Worm (Caenorhabditis elegans) whole organism, midembryonic: ENCODE measurements around the gene aly-1.

Source experiments
- T22C8.4 ChIP-seq: fragments of 200-800 bp; sonication (Bioruptor generic); IDR thresholded peaks from 2 replicates; pipeline ENCODE4 v1.3.6; 2022; ENCODE audit warnings: missing genetic modification characterization, missing compliant biosample characterization
- cog-1 ChIP-seq: sonication (generic microtip); optimal IDR thresholded peaks from 2 replicates; lab custom pipeline; 2016; ENCODE audit warnings: missing genetic modification characterization, missing compliant biosample characterization
- flt-1 ChIP-seq: fragments of 200-800 bp; sonication (Bioruptor generic); IDR thresholded peaks from 2 replicates; pipeline ENCODE4 v1.3.6; 2022; ENCODE audit warnings: missing genetic modification characterization, missing compliant biosample characterization
- klf-2 ChIP-seq: fragments of 200-800 bp; sonication (Bioruptor generic); conservative IDR thresholded peaks from 2 replicates; pipeline ENCODE4 v1.3.6; 2022; ENCODE audit warnings: missing genetic modification reagents, missing genetic modification characterization, missing compliant biosample characterization
- med-1 ChIP-seq: sonication (generic microtip); optimal IDR thresholded peaks from 2 replicates; lab custom pipeline; 2017; ENCODE audit warnings: missing genetic modification characterization, mild to moderate bottlenecking, missing compliant biosample characterization, antibody characterized with exemption, missing genetic modification reagents; ENCODE audit not compliant: insufficient read depth
- ref-1 ChIP-seq: fragments of 200-800 bp; sonication (Bioruptor generic); conservative IDR thresholded peaks from 2 replicates; pipeline ENCODE4 v1.3.6; 2022; ENCODE audit warnings: missing genetic modification reagents, missing genetic modification characterization, missing compliant biosample characterization
- tab-1 ChIP-seq: fragments of 200-800 bp; sonication (Bioruptor generic); IDR thresholded peaks from 2 replicates; pipeline ENCODE4 v1.3.6; 2022; ENCODE audit warnings: missing genetic modification characterization, missing compliant biosample characterization
- ztf-23 ChIP-seq: fragments of 200-800 bp; sonication (Bioruptor generic); IDR thresholded peaks from 2 replicates; pipeline ENCODE4 v1.3.6; 2022; ENCODE audit warnings: missing genetic modification reagents, missing genetic modification characterization, missing compliant biosample characterization
- ztf-29 ChIP-seq: fragments of 200-800 bp; sonication (Bioruptor generic); IDR thresholded peaks from 2 replicates; pipeline ENCODE4 v1.3.6; 2022; ENCODE audit warnings: missing genetic modification reagents, missing genetic modification characterization, missing compliant biosample characterization

ce11 chrIV:9096160-9096879 is 12.4 kb upstream of the aly-1 start, which contains the start of the genes znf-706 and cpna-3:
- no peak for TF ChIP-seq med-1 (GFP tag; lab: Kevin White, UChicago)
- TF ChIP-seq ref-1 (GFP tag; lab: Robert Waterston, UW) = no peak
- no peak for TF ChIP-seq cog-1 (tag; lab: Kevin White, UChicago)
- TF ChIP-seq tab-1 (GFP tag; lab: Robert Waterston, UW) = no peak
- no peak for TF ChIP-seq flt-1 (GFP tag; lab: Robert Waterston, UW)
- no peak for TF ChIP-seq T22C8.4 (GFP tag; lab: Robert Waterston, UW)
- no peak for TF ChIP-seq ztf-23 (GFP tag; lab: Robert Waterston, UW)
- TF ChIP-seq klf-2 (GFP tag; lab: Robert Waterston, UW) = no peak
- no peak for TF ChIP-seq ztf-29
